Fruit fly (Drosophila melanogaster) whole organism, wandering third instar larva: Measurements from ENCODE around the gene CG31251.

ENCODE experiments used
- CG32264 ChIP-seq: fragments of 200-800 bp; sonication (Bioruptor generic); optimal IDR thresholded peaks from 2 replicates; lab custom pipeline; 2016; ENCODE audit warnings: missing biosample characterization, missing genetic modification characterization
- CG9705 ChIP-seq: fragments of 200-800 bp; sonication (Bioruptor generic); optimal IDR thresholded peaks from 2 replicates; lab custom pipeline; 2018; ENCODE audit warnings: missing biosample characterization, mild to moderate bottlenecking, missing genetic modification characterization
- CrebA ChIP-seq: fragments of 200-800 bp; sonication (Bioruptor generic); optimal IDR thresholded peaks from 2 replicates; lab custom pipeline; 2016; ENCODE audit warnings: missing biosample characterization, mild to moderate bottlenecking, missing genetic modification characterization, borderline replicate concordance
- Dfd ChIP-seq: fragments of >200 bp; optimal IDR thresholded peaks from 2 replicates; lab custom pipeline; 2017; ENCODE audit warnings: missing biosample characterization, missing genetic modification characterization
- GATAd ChIP-seq: sonication (Bioruptor generic); optimal IDR thresholded peaks from 2 replicates; lab custom pipeline; 2016; ENCODE audit warnings: missing biosample characterization, missing genetic modification characterization
- Hnf4 ChIP-seq: fragments of 200-800 bp; sonication (Bioruptor generic); optimal IDR thresholded peaks from 2 replicates; lab custom pipeline; 2016; ENCODE audit warnings: missing biosample characterization, mild to moderate bottlenecking, missing genetic modification characterization
- Hr78 ChIP-seq: fragments of >200 bp; optimal IDR thresholded peaks from 2 replicates; lab custom pipeline; 2017; ENCODE audit warnings: missing biosample characterization, missing genetic modification characterization
- Hr83 ChIP-seq: fragments of 200-300 bp; sonication (Bioruptor generic); optimal IDR thresholded peaks from 2 replicates; lab custom pipeline; 2016; ENCODE audit warnings: missing biosample characterization, mild to moderate bottlenecking, missing genetic modification characterization, moderate library complexity; ENCODE audit not compliant: poor library complexity, severe bottlenecking
- Jra ChIP-seq: sonication (Bioruptor generic); optimal IDR thresholded peaks from 2 replicates; lab custom pipeline; 2016; ENCODE audit warnings: missing biosample characterization, missing genetic modification characterization
- Mio ChIP-seq: sonication (Bioruptor generic); optimal IDR thresholded peaks from 2 replicates; lab custom pipeline; 2016; ENCODE audit warnings: missing biosample characterization, missing genetic modification characterization
- Myc ChIP-seq: fragments of >200 bp; optimal IDR thresholded peaks from 2 replicates; lab custom pipeline; 2017
- N ChIP-seq: fragments of >200 bp; optimal IDR thresholded peaks from 2 replicates; lab custom pipeline; 2018; ENCODE audit warnings: missing biosample characterization, missing external identifiers, missing genetic modification characterization
- OdsH ChIP-seq: fragments of 200-800 bp; sonication (Bioruptor generic); optimal IDR thresholded peaks from 2 replicates; lab custom pipeline; 2016; ENCODE audit warnings: missing biosample characterization, mild to moderate bottlenecking, missing genetic modification characterization
- Rel ChIP-seq, 2 experiments: fragments of 200-800 bp; sonication (Bioruptor generic) in 1 of 2; optimal IDR thresholded peaks; 2 replicates in 1 of 2; 3 replicates in 1 of 2; lab custom pipeline; 2016 to 2019; ENCODE audit warnings: mild to moderate bottlenecking in 2 of 2, missing biosample characterization in 2 of 2, missing genetic modification characterization in 2 of 2, moderate library complexity in 1 of 2
- Sp1 ChIP-seq: fragments of 200-800 bp; sonication (Bioruptor generic); optimal IDR thresholded peaks from 3 replicates; lab custom pipeline; 2019; ENCODE audit warnings: missing biosample characterization, mild to moderate bottlenecking, missing genetic modification characterization, moderate library complexity
- Vsx2 ChIP-seq: fragments of 200-300, 225-300 bp; sonication (Bioruptor generic); optimal IDR thresholded peaks from 2 replicates; lab custom pipeline; 2018; ENCODE audit warnings: missing biosample characterization, missing genetic modification characterization; ENCODE audit not compliant: partially characterized antibody
- dl ChIP-seq, 2 experiments: fragments of 175-275, 200-275 bp in 1 of 2; fragments of 200-275 bp in 1 of 2; sonication (Bioruptor generic); optimal IDR thresholded peaks; lab custom pipeline; 2018; ENCODE audit warnings: mild to moderate bottlenecking in 2 of 2, missing biosample characterization in 2 of 2, missing genetic modification characterization in 2 of 2, moderate library complexity in 2 of 2; ENCODE audit not compliant: partially characterized antibody in 2 of 2, insufficient read depth in 1 of 2
- dmrt93B ChIP-seq: fragments of 200-800 bp; sonication (Bioruptor generic); optimal IDR thresholded peaks from 2 replicates; lab custom pipeline; 2018; ENCODE audit warnings: missing biosample characterization, mild to moderate bottlenecking, missing genetic modification characterization
- dsf ChIP-seq: sonication (Bioruptor generic); optimal IDR thresholded peaks from 2 replicates; lab custom pipeline; 2016; ENCODE audit warnings: missing biosample characterization, missing genetic modification characterization, borderline replicate concordance
- foxo ChIP-seq, 2 experiments: fragments of 200-800 bp; sonication (Bioruptor generic); optimal IDR thresholded peaks; 2 replicates in 1 of 2; 3 replicates in 1 of 2; lab custom pipeline; 2016 to 2017; ENCODE audit warnings: missing biosample characterization in 2 of 2, missing genetic modification characterization in 2 of 2
- fru ChIP-seq: fragments of 200-800 bp; sonication (Bioruptor generic); optimal IDR thresholded peaks from 3 replicates; lab custom pipeline; 2016; ENCODE audit warnings: missing biosample characterization, mild to moderate bottlenecking, missing genetic modification characterization
- h ChIP-seq: fragments of 200-800 bp; sonication (Bioruptor generic); optimal IDR thresholded peaks from 3 replicates; lab custom pipeline; 2016; ENCODE audit warnings: missing biosample characterization, mild to moderate bottlenecking, missing genetic modification characterization
- jim ChIP-seq: fragments of 175-275, 200-325 bp; sonication (Bioruptor generic); optimal IDR thresholded peaks from 2 replicates; lab custom pipeline; 2016; ENCODE audit warnings: missing biosample characterization, mild to moderate bottlenecking, missing genetic modification characterization
- lola ChIP-seq: fragments of >200 bp; optimal IDR thresholded peaks from 2 replicates; lab custom pipeline; 2017; ENCODE audit warnings: missing biosample characterization, missing genetic modification characterization
- pan ChIP-seq: fragments of >200 bp; optimal IDR thresholded peaks from 2 replicates; lab custom pipeline; 2017
- psq ChIP-seq: fragments of 200-800 bp; sonication (Bioruptor generic); optimal IDR thresholded peaks from 3 replicates; lab custom pipeline; 2017; ENCODE audit warnings: missing biosample characterization, mild to moderate bottlenecking, missing genetic modification characterization, moderate library complexity
- rgr ChIP-seq: fragments of 200-800 bp; sonication (Bioruptor generic); optimal IDR thresholded peaks from 3 replicates; lab custom pipeline; 2016; ENCODE audit warnings: missing biosample characterization, mild to moderate bottlenecking, missing genetic modification characterization
- sv ChIP-seq: fragments of 200-800 bp; sonication (Bioruptor generic); optimal IDR thresholded peaks from 3 replicates; lab custom pipeline; 2016; ENCODE audit warnings: missing biosample characterization, missing genetic modification characterization
- tai ChIP-seq: sonication (Bioruptor generic); optimal IDR thresholded peaks from 2 replicates; lab custom pipeline; 2016; ENCODE audit warnings: missing biosample characterization, missing genetic modification characterization
- usp ChIP-seq: fragments of >200 bp; optimal IDR thresholded peaks from 2 replicates; lab custom pipeline; 2017; ENCODE audit warnings: missing biosample characterization, missing genetic modification characterization
- woc ChIP-seq: sonication (Bioruptor generic); optimal IDR thresholded peaks from 2 replicates; lab custom pipeline; 2016; ENCODE audit warnings: missing biosample characterization, mild to moderate bottlenecking, missing genetic modification characterization

Gene CG31251

dm6 chr3R:17670202-17670856 is 14.4 kb downstream of the CG31251 start:
- TF ChIP-seq Mio (no peak), Rel (GFP tag; optimal IDR thresholded peaks at IDR 0.05; lab: Kevin White, UChicago) (no peak), Rel (tag; optimal IDR thresholded peaks at IDR 0.05; lab: Kevin White, UChicago) (peak; percentile 82), Jra (GFP tag; lab: Kevin White, UChicago) (peak; percentile 54), Myc (no peak), rgr (GFP tag; lab: Kevin White, UChicago) (no peak), fru (no peak)

dm6 chr3R:17667987-17668386 is 16.7 kb downstream of the CG31251 start:
- TF ChIP-seq Rel (GFP tag; optimal IDR thresholded peaks at IDR 0.05; lab: Kevin White, UChicago): no peak
- TF ChIP-seq Rel (tag; optimal IDR thresholded peaks at IDR 0.05; lab: Kevin White, UChicago): no peak
- no peak for TF ChIP-seq woc (GFP tag; lab: Kevin White, UChicago)
- TF ChIP-seq Jra (GFP tag; lab: Kevin White, UChicago): no peak
- no peak for TF ChIP-seq Sp1 (GFP tag; lab: Kevin White, UChicago)

- TF ChIP-seq Hr78 (GFP tag; lab: Kevin White, UChicago) (no peak), Rel (GFP tag; optimal IDR thresholded peaks at IDR 0.05; lab: Kevin White, UChicago) (no peak), Rel (tag; optimal IDR thresholded peaks at IDR 0.05; lab: Kevin White, UChicago) (peak; percentile 100), tai (GFP tag; lab: Kevin White, UChicago) (no peak), dsf (no peak), Hnf4 (peak; percentile 11), sv (GFP tag; lab: Kevin White, UChicago) (no peak), GATAd (GFP tag; lab: Kevin White, UChicago) (no peak), pan (lab: Kevin White, UChicago) (no peak), CrebA (no peak), N (GFP tag; lab: Kevin White, UChicago) (no peak), psq (no peak)
- TF ChIP-seq, all 38 proteins: peak for 2
Measured at dm6 chr3R:17667279-17667678, 17.4 kb downstream of the CG31251 start, which contains the start of gene CG45045. CG45045 (plus strand) TSS chr3R:17667572.

DNA sequence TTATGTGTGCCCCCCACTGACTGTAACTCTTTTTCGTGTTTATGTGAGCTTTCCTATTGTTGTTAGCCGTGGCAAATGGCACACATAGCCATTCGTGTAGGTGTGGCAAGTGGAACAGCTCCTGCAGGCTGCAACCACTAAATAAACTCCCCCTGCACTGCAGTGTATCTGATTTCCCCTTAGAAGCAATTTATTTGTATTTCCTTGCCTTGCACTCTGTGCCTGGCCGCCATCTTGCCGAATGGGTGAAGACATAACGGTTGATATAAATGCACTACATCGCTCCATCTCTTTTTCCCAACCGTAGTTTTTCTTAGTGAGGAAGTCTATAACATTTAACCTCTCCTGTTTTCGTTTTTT is 17.9 kb downstream of the CG31251 start:
- TF ChIP-seq GATAd (GFP tag; lab: Kevin White, UChicago) (no peak), psq (no peak), usp (GFP tag; lab: Kevin White, UChicago) (no peak), Hnf4 (no peak), Jra (GFP tag; lab: Kevin White, UChicago) (no peak), lola (no peak), h (GFP tag; lab: Kevin White, UChicago) (no peak), Rel (GFP tag; optimal IDR thresholded peaks at IDR 0.05; lab: Kevin White, UChicago) (no peak), Rel (tag; optimal IDR thresholded peaks at IDR 0.05; lab: Kevin White, UChicago) (no peak), Hr83 (GFP tag; lab: Kevin White, UChicago) (no peak), foxo (GFP tag; optimal IDR thresholded peaks at IDR 0.05; lab: Kevin White, UChicago) (no peak), N (GFP tag; lab: Kevin White, UChicago) (no peak), Dfd (GFP tag; lab: Kevin White, UChicago) (no peak), OdsH (no peak), jim (no peak), dmrt93B (GFP tag; lab: Kevin White, UChicago) (no peak), dl (GFP tag; optimal IDR thresholded peaks at IDR 0.05; lab: Kevin White, UChicago; ENCODE audit: insufficient read depth in 1 of 2, partially characterized antibody in 2 of 2) (no peak), rgr (GFP tag; lab: Kevin White, UChicago) (no peak), Vsx2 (no peak), CG9705 (GFP tag; lab: Kevin White, UChicago) (no peak), CG32264 (GFP tag; lab: Kevin White, UChicago) (no peak)
